Fruit fly (Drosophila melanogaster) whole organism, embryonic: ENCODE measurements around the gene Gmap.

Experiments used
- ATbp ChIP-seq: fragments of 200-800 bp; sonication (Bioruptor generic); optimal IDR thresholded peaks from 2 replicates; lab custom pipeline; 2017; ENCODE audit warnings: missing biosample characterization, mild to moderate bottlenecking, missing genetic modification characterization, missing genetic modification reagents
- Aef1 ChIP-seq: fragments of 200-800 bp; sonication (Bioruptor generic); IDR thresholded peaks from 3 replicates; pipeline ENCODE4 v1.3.6; 2022; ENCODE audit warnings: missing biosample characterization, missing genetic modification characterization
- CG10366 ChIP-seq: fragments of 200-800 bp; sonication (Bioruptor generic); IDR thresholded peaks from 2 replicates; pipeline ENCODE4 v1.3.6; 2022; ENCODE audit warnings: missing biosample characterization, missing genetic modification characterization
- CG10654 ChIP-seq: fragments of 200-800 bp; sonication (Bioruptor generic); optimal IDR thresholded peaks from 2 replicates; lab custom pipeline; 2016; ENCODE audit warnings: missing biosample characterization, missing genetic modification characterization
- CG12236 ChIP-seq: fragments of 200-800 bp; sonication (Bioruptor generic); optimal IDR thresholded peaks from 2 replicates; lab custom pipeline; 2016; ENCODE audit warnings: missing biosample characterization, missing genetic modification characterization
- CG12659 ChIP-seq: fragments of 200-800 bp; sonication (Bioruptor generic); optimal IDR thresholded peaks from 3 replicates; lab custom pipeline; 2017; ENCODE audit warnings: mild to moderate bottlenecking, missing biosample characterization, missing genetic modification reagents, missing genetic modification characterization
- CG14441 ChIP-seq: fragments of 200-800 bp; sonication (Bioruptor generic); IDR thresholded peaks from 2 replicates; pipeline ENCODE4 v1.3.6; 2022; ENCODE audit warnings: missing biosample characterization, missing genetic modification characterization
- CG15696 ChIP-seq: fragments of 200-800 bp; sonication (Bioruptor generic); optimal IDR thresholded peaks from 2 replicates; lab custom pipeline; 2019; ENCODE audit warnings: missing biosample characterization, mild to moderate bottlenecking, missing genetic modification characterization, moderate library complexity
- CG1647 ChIP-seq: fragments of 200-800 bp; sonication (Bioruptor generic); optimal IDR thresholded peaks from 3 replicates; lab custom pipeline; 2016; ENCODE audit warnings: missing biosample characterization, missing genetic modification characterization
- CG17361 ChIP-seq: fragments of 200-800 bp; sonication (Bioruptor generic); IDR thresholded peaks from 3 replicates; pipeline ENCODE4 v1.3.6; 2022; ENCODE audit warnings: missing biosample characterization, missing genetic modification characterization
- CG2889 ChIP-seq: fragments of 200-800 bp; sonication (Bioruptor generic); IDR thresholded peaks from 3 replicates; pipeline ENCODE4 v1.3.6; 2022; ENCODE audit warnings: missing biosample characterization, missing genetic modification characterization
- CG3281 ChIP-seq: fragments of 200-800 bp; sonication (Bioruptor generic); optimal IDR thresholded peaks from 3 replicates; lab custom pipeline; 2017; ENCODE audit warnings: missing biosample characterization, mild to moderate bottlenecking, missing genetic modification characterization
- CG33213 ChIP-seq: fragments of 200-800 bp; sonication (Bioruptor generic); optimal IDR thresholded peaks from 3 replicates; lab custom pipeline; 2016; ENCODE audit warnings: missing biosample characterization, missing genetic modification characterization
- CG4820 ChIP-seq: fragments of 200-800 bp; sonication (Bioruptor generic); optimal IDR thresholded peaks from 3 replicates; lab custom pipeline; 2016; ENCODE audit warnings: missing biosample characterization, missing genetic modification characterization
- CG6689 ChIP-seq: fragments of 200-800 bp; sonication (Bioruptor generic); IDR thresholded peaks from 2 replicates; pipeline ENCODE4 v1.3.6; 2022; ENCODE audit warnings: missing biosample characterization, missing genetic modification characterization
- CG7745 ChIP-seq: fragments of 200-800 bp; sonication (Bioruptor generic); optimal IDR thresholded peaks from 2 replicates; lab custom pipeline; 2018; ENCODE audit warnings: missing biosample characterization, mild to moderate bottlenecking, missing genetic modification characterization, moderate library complexity
- CG7839 ChIP-seq: fragments of 200-800 bp; sonication (Bioruptor generic); optimal IDR thresholded peaks from 3 replicates; lab custom pipeline; 2018; ENCODE audit warnings: missing biosample characterization, mild to moderate bottlenecking, missing genetic modification characterization, moderate library complexity
- D19B ChIP-seq: fragments of 200-800 bp; sonication (Bioruptor generic); optimal IDR thresholded peaks from 2 replicates; lab custom pipeline; 2017; ENCODE audit warnings: missing biosample characterization, mild to moderate bottlenecking, missing genetic modification characterization
- Fer3 ChIP-seq: fragments of 200-800 bp; sonication (Bioruptor generic); optimal IDR thresholded peaks from 2 replicates; lab custom pipeline; 2018; ENCODE audit warnings: missing biosample characterization, mild to moderate bottlenecking, missing genetic modification characterization, moderate library complexity
- H15 ChIP-seq: fragments of 200-800 bp; sonication (Bioruptor generic); IDR thresholded peaks from 3 replicates; pipeline ENCODE4 v1.3.6; 2022; ENCODE audit warnings: missing biosample characterization, missing genetic modification characterization
- H2.0 ChIP-seq: fragments of 200-800 bp; sonication (Bioruptor generic); IDR thresholded peaks from 2 replicates; pipeline ENCODE4 v1.3.6; 2022; ENCODE audit warnings: missing biosample characterization, missing genetic modification characterization
- Hey ChIP-seq: fragments of 200-800 bp; sonication (Bioruptor generic); optimal IDR thresholded peaks from 3 replicates; lab custom pipeline; 2018; ENCODE audit warnings: missing biosample characterization, mild to moderate bottlenecking, missing genetic modification characterization
- Lhr ChIP-seq: fragments of 200-800 bp; sonication (Bioruptor generic); optimal IDR thresholded peaks from 3 replicates; lab custom pipeline; 2017; ENCODE audit warnings: mild to moderate bottlenecking, missing biosample characterization, missing genetic modification reagents, missing genetic modification characterization
- MBD-R2 ChIP-seq: fragments of 200-800 bp; sonication (Bioruptor generic); IDR thresholded peaks from 2 replicates; pipeline ENCODE4 v1.3.6; 2022; ENCODE audit warnings: missing biosample characterization, missing genetic modification characterization
- Mad ChIP-seq: fragments of 200-800 bp; sonication (Bioruptor generic); optimal IDR thresholded peaks from 2 replicates; lab custom pipeline; 2016; ENCODE audit warnings: missing biosample characterization, missing genetic modification characterization
- Mrtf ChIP-seq: fragments of 200-800 bp; sonication (Bioruptor generic); IDR thresholded peaks from 3 replicates; pipeline ENCODE4 v1.3.6; 2022; ENCODE audit warnings: missing biosample characterization, missing genetic modification characterization
- Oaz ChIP-seq: fragments of 200-800 bp; sonication (Bioruptor generic); IDR thresholded peaks from 2 replicates; pipeline ENCODE4 v1.3.6; 2022; ENCODE audit warnings: missing biosample characterization, missing genetic modification characterization
- Oli ChIP-seq: fragments of 200-800 bp; sonication (Bioruptor generic); optimal IDR thresholded peaks from 2 replicates; lab custom pipeline; 2018; ENCODE audit warnings: missing biosample characterization, mild to moderate bottlenecking, missing genetic modification characterization, moderate library complexity
- Opbp ChIP-seq: fragments of 200-800 bp; sonication (Bioruptor generic); IDR thresholded peaks from 3 replicates; pipeline ENCODE4 v1.3.6; 2022; ENCODE audit warnings: missing biosample characterization, missing genetic modification characterization; ENCODE audit not compliant: partially characterized antibody
- Xrp1 ChIP-seq: fragments of 200-800 bp; sonication (Bioruptor generic); IDR thresholded peaks from 2 replicates; pipeline ENCODE4 v1.3.6; 2022; ENCODE audit warnings: missing biosample characterization, missing genetic modification characterization
- ab ChIP-seq: fragments of 200-800 bp; sonication (Bioruptor generic); optimal IDR thresholded peaks from 2 replicates; lab custom pipeline; 2016; ENCODE audit warnings: missing biosample characterization, missing genetic modification characterization
- btn ChIP-seq: fragments of 200-800 bp; sonication (Bioruptor generic); optimal IDR thresholded peaks from 2 replicates; lab custom pipeline; 2016; ENCODE audit warnings: missing biosample characterization, missing genetic modification characterization
- corto ChIP-seq: fragments of 200-800 bp; sonication (Bioruptor generic); optimal IDR thresholded peaks from 2 replicates; lab custom pipeline; 2016; ENCODE audit warnings: missing biosample characterization, mild to moderate bottlenecking, missing genetic modification characterization, moderate library complexity
- dmrt99B ChIP-seq: fragments of 200-800 bp; sonication (Bioruptor generic); optimal IDR thresholded peaks from 2 replicates; lab custom pipeline; 2018; ENCODE audit warnings: missing biosample characterization, mild to moderate bottlenecking, missing genetic modification characterization, moderate library complexity
- dysf ChIP-seq: fragments of 200-800 bp; sonication (Bioruptor generic); IDR thresholded peaks from 3 replicates; pipeline ENCODE4 v1.3.6; 2022; ENCODE audit warnings: missing biosample characterization, missing genetic modification characterization
- esg ChIP-seq: fragments of 200-800 bp; sonication (Bioruptor generic); conservative IDR thresholded peaks from 2 replicates; pipeline ENCODE4 v1.3.6; 2022; ENCODE audit warnings: missing biosample characterization, missing genetic modification characterization
- eyg ChIP-seq: fragments of 200-800 bp; sonication (Bioruptor generic); optimal IDR thresholded peaks from 3 replicates; lab custom pipeline; 2016; ENCODE audit warnings: missing biosample characterization, missing genetic modification characterization
- gce ChIP-seq: fragments of 200-800 bp; sonication (Bioruptor generic); IDR thresholded peaks from 3 replicates; pipeline ENCODE4 v1.3.6; 2022; ENCODE audit warnings: missing biosample characterization, missing genetic modification characterization
- hkb ChIP-seq, 2 experiments: fragments of 200-800 bp in 1 of 2; fragments of >200 bp in 1 of 2; sonication (Bioruptor generic) in 1 of 2; IDR thresholded peaks in 1 of 2; optimal IDR thresholded peaks in 1 of 2; 2 replicates each; pipeline versions ENCODE4 v1.3.6 to Lab custom; 2017 to 2022; ENCODE audit warnings: missing biosample characterization in 1 of 2, missing genetic modification characterization in 1 of 2
- ken ChIP-seq: fragments of 200-800 bp; sonication (Bioruptor generic); IDR thresholded peaks from 3 replicates; pipeline ENCODE4 v1.3.6; 2022; ENCODE audit warnings: missing biosample characterization, missing genetic modification characterization
- lab ChIP-seq: fragments of 200-800 bp; sonication (Bioruptor generic); optimal IDR thresholded peaks from 3 replicates; lab custom pipeline; 2017; ENCODE audit warnings: missing biosample characterization, missing genetic modification characterization, mild to moderate bottlenecking, moderate library complexity, missing genetic modification reagents
- org-1 ChIP-seq: fragments of 200-800 bp; sonication (Bioruptor generic); optimal IDR thresholded peaks from 2 replicates; lab custom pipeline; 2017; ENCODE audit warnings: missing biosample characterization, missing genetic modification characterization
- otp ChIP-seq: fragments of 200-800 bp; sonication (Bioruptor generic); IDR thresholded peaks from 3 replicates; pipeline ENCODE4, ENCODE4 v1.3.6; 2022; ENCODE audit warnings: missing biosample characterization, missing genetic modification characterization
- pan ChIP-seq, 4 experiments: fragments of >200 bp in 3 of 4; fragments of 200-800 bp in 1 of 4; sonication (Bioruptor generic) in 1 of 4; optimal IDR thresholded peaks in 3 of 4; IDR thresholded peaks in 1 of 4; 2 replicates each; pipeline versions ENCODE4 v1.3.6 to Lab custom; 2017 to 2022; ENCODE audit warnings: missing biosample characterization in 2 of 4, missing genetic modification characterization in 2 of 4, mixed read lengths in 1 of 4
- prd ChIP-seq, 3 experiments: fragments of >200 bp in 2 of 3; fragments of 200-800 bp in 1 of 3; sonication (Bioruptor generic) in 1 of 3; optimal IDR thresholded peaks in 2 of 3; IDR thresholded peaks in 1 of 3; 2 replicates in 2 of 3; 3 replicates in 1 of 3; pipeline versions ENCODE4 v1.3.6 to Lab custom; 2017 to 2022; ENCODE audit warnings: missing biosample characterization in 1 of 3, missing genetic modification characterization in 1 of 3
- slp2 ChIP-seq: fragments of 200-800 bp; sonication (Bioruptor generic); optimal IDR thresholded peaks from 2 replicates; lab custom pipeline; 2016; ENCODE audit warnings: missing biosample characterization, missing genetic modification characterization
- so ChIP-seq: fragments of 200-800 bp; sonication (Bioruptor generic); IDR thresholded peaks from 3 replicates; pipeline ENCODE4 v1.3.6; 2022; ENCODE audit warnings: missing biosample characterization, missing genetic modification characterization
- tap ChIP-seq: fragments of 200-800 bp; optimal IDR thresholded peaks from 3 replicates; lab custom pipeline; 2019; ENCODE audit warnings: missing biosample characterization, mild to moderate bottlenecking, missing genetic modification characterization, moderate library complexity

Gene Gmap

DNA sequence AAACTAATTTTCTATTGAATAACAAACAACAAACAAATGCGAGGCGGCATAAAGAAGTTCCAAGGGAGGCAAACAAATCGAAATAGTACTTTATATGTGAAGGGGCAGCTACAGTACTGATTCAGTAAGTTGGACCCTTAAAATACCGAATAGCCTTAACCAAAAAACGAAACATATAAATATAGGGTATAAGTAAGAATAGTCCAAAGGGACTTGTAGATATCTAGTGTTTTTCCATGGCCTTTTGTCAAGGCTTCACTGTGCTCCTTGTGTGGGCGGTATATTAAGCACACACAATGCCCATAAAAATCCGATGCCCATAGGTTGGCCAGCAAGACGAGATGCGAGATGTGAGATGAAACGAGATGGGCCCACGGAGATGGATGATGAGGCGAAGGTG lies 45.3 kb downstream of the Gmap start (continued):
- TF ChIP-seq CG17361 (GFP tag; lab: Robert Waterston, UW) (0 out of 3 replicates have a peak, but pooled peaks have one; percentile 32), CG2889 (GFP tag; lab: Robert Waterston, UW) (no peak), org-1 (peak; percentile 12), slp2 (GFP tag; lab: Kevin White, UChicago) (no peak), Oli (tag; lab: Kevin White, UChicago) (peak; percentile 39), lab (GFP tag; lab: Kevin White, UChicago) (peak; percentile 60), hkb (optimal IDR thresholded peaks at IDR 0.05; lab: Kevin White, UChicago) (no peak), hkb (GFP tag; IDR thresholded peaks at IDR 0.05; lab: Robert Waterston, UW) (peak; percentile 52), CG10366 (peak; percentile 39), pan (optimal IDR thresholded peaks at IDR 0.05; lab: Kevin White, UChicago) (no peak), pan (GFP tag; optimal IDR thresholded peaks at IDR 0.05 in 1 of 2, IDR thresholded peaks at IDR 0.05 in 1 of 2) (peak in 1 of 2 experiments; percentile 68), CG1647 (GFP tag; lab: Kevin White, UChicago) (no peak), corto (GFP tag; lab: Kevin White, UChicago) (no peak), ken (GFP tag; lab: Robert Waterston, UW) (peak; percentile 53; the same call in 1 of the 3 replicates), Aef1 (GFP tag; lab: Robert Waterston, UW) (peak; percentile 40; the same call in 2 of the 3 replicates), so (GFP tag; lab: Robert Waterston, UW) (no peak), Xrp1 (GFP tag; lab: Robert Waterston, UW) (0 out of 2 replicates have a peak, but pooled peaks have one; percentile 9), CG4820 (GFP tag; lab: Kevin White, UChicago) (peak; percentile 26), eyg (no peak), CG10654 (GFP tag; lab: Kevin White, UChicago) (no peak), D19B (no peak), Mad (GFP tag; lab: Kevin White, UChicago) (no peak), H15 (0 out of 3 replicates have a peak, but pooled peaks have one; percentile 32), CG12659 (peak; percentile 22), esg (GFP tag; lab: Robert Waterston, UW) (0 out of 2 replicates have a peak, but pooled peaks have one; percentile 6), CG7839 (tag; lab: Kevin White, UChicago) (peak; percentile 53), gce (GFP tag; lab: Robert Waterston, UW) (peak; percentile 52; the same call in 1 of the 3 replicates), CG6689 (peak; percentile 47; the same call in 1 of the 2 replicates), CG12236 (no peak), CG3281 (GFP tag; lab: Kevin White, UChicago) (peak; percentile 17), prd (optimal IDR thresholded peaks at IDR 0.05; lab: Kevin White, UChicago) (no peak), prd (GFP tag; IDR thresholded peaks at IDR 0.05; lab: Robert Waterston, UW) (peak; percentile 41; the same call in 1 of the 3 replicates), H2.0 (GFP tag; lab: Robert Waterston, UW) (peak; percentile 49), btn (GFP tag; lab: Kevin White, UChicago) (no peak), CG33213 (peak; percentile 2), Lhr (GFP tag; lab: Kevin White, UChicago) (no peak), dmrt99B (tag; lab: Kevin White, UChicago) (peak; percentile 62), Fer3 (tag; lab: Kevin White, UChicago) (peak; percentile 34), ab (no peak), CG15696 (tag; lab: Kevin White, UChicago) (no peak), MBD-R2 (GFP tag; lab: Robert Waterston, UW) (peak; percentile 26; the same call in 1 of the 2 replicates), CG14441 (GFP tag; lab: Robert Waterston, UW) (peak; percentile 49; the same call in 1 of the 2 replicates), CG7745 (tag; lab: Kevin White, UChicago) (no peak), otp (GFP tag; lab: Robert Waterston, UW) (peak; percentile 54; the same call in 1 of the 3 replicates), Mrtf (0 out of 3 replicates have a peak, but pooled peaks have one; percentile 60), ATbp (GFP tag; lab: Kevin White, UChicago) (peak; percentile 34), Opbp (GFP tag; lab: Robert Waterston, UW) (no peak), dysf (peak; percentile 67), Oaz (GFP tag; lab: Robert Waterston, UW) (no peak), Hey (tag; lab: Kevin White, UChicago) (no peak), tap (tag; lab: Kevin White, UChicago) (no peak)
